Fruit fly (Drosophila melanogaster): ENCODE measurements around the gene CG31668.

- TF ChIP-seq tna (GFP tag; IDR thresholded peaks at IDR 0.05; ENCODE audit: partially characterized antibody) (no peak), CG8388 (GFP tag; optimal IDR thresholded peaks at IDR 0.05) (no peak), Med (GFP tag) (peak; percentile 7), CG1647 (GFP tag; optimal IDR thresholded peaks at IDR 0.05) (no peak), NFAT (GFP tag; IDR thresholded peaks at IDR 0.05) (no peak), sr (GFP tag; IDR thresholded peaks at IDR 0.05) (no peak), CG11723 (GFP tag; optimal IDR thresholded peaks at IDR 0.05) (no peak), onecut (GFP tag; IDR thresholded peaks at IDR 0.05) (no peak), CG6683 (GFP tag; optimal IDR thresholded peaks at IDR 0.05) (no peak), CG17186 (GFP tag; optimal IDR thresholded peaks at IDR 0.05) (no peak), sob (GFP tag; IDR thresholded peaks at IDR 0.05) (no peak), p53 (GFP tag; optimal IDR thresholded peaks at IDR 0.05) (no peak), disco-r (GFP tag; optimal IDR thresholded peaks at IDR 0.05) (no peak)
These were observed 23.9 kb downstream of the CG31668 start for dm6 chr2L:2181971-2182643.
